Fruit fly (Drosophila melanogaster): ENCODE measurements around the gene CG1208.

CG1208 gene

dm6 chr3R:5791497-5791896 is 39.9 kb upstream of the CG1208 start, which contains the start of gene Hpf1 (continued):
- TF ChIP-seq Dek (tag; optimal IDR thresholded peaks at IDR 0.05), result peak; percentile 97
- peak; percentile 89 for TF ChIP-seq CG33557 (GFP tag; optimal IDR thresholded peaks at IDR 0.05)
- peak; percentile 96 for TF ChIP-seq CG14710 (tag; optimal IDR thresholded peaks at IDR 0.05)
- peak; percentile 97 for TF ChIP-seq da (GFP tag; optimal IDR thresholded peaks at IDR 0.05)
- peak; percentile 97 for TF ChIP-seq rib (GFP tag; IDR thresholded peaks at IDR 0.05)
- TF ChIP-seq jigr1 (GFP tag; IDR thresholded peaks at IDR 0.05), result peak; percentile 95
- peak; percentile 96 for TF ChIP-seq cwo (GFP tag; optimal IDR thresholded peaks at IDR 0.05)
- peak; percentile 98 for TF ChIP-seq CG9727 (GFP tag; optimal IDR thresholded peaks at IDR 0.05)
- no peak for TF ChIP-seq h (optimal IDR thresholded peaks at IDR 0.05)
- peak; percentile 91 for TF ChIP-seq CG8281 (tag; optimal IDR thresholded peaks at IDR 0.05)
- peak; percentile 96 for TF ChIP-seq CG8388 (GFP tag; optimal IDR thresholded peaks at IDR 0.05)
- peak; percentile 39 for TF ChIP-seq zf30C (GFP tag; optimal IDR thresholded peaks at IDR 0.05)
- no peak for TF ChIP-seq hbn (GFP tag; IDR thresholded peaks at IDR 0.05; ENCODE audit: partially characterized antibody)
- peak; percentile 93 for TF ChIP-seq CG6683 (GFP tag; optimal IDR thresholded peaks at IDR 0.05)
- peak; percentile 98 for TF ChIP-seq chif (GFP tag; optimal IDR thresholded peaks at IDR 0.05)
- peak; percentile 73 for TF ChIP-seq Dip2 (GFP tag; IDR thresholded peaks at IDR 0.05)
- peak; percentile 98 for TF ChIP-seq CG10209 (GFP tag; optimal IDR thresholded peaks at IDR 0.05)
- TF ChIP-seq maf-S (GFP tag; optimal IDR thresholded peaks at IDR 0.05), result peak; percentile 98
- TF ChIP-seq CG16779 (GFP tag; IDR thresholded peaks at IDR 0.05), result peak; percentile 96
- no peak for TF ChIP-seq sc (optimal IDR thresholded peaks at IDR 0.05)
- TF ChIP-seq sc (GFP tag; optimal IDR thresholded peaks at IDR 0.05), result peak; percentile 93
- peak; percentile 97 for TF ChIP-seq CG11247 (GFP tag; IDR thresholded peaks at IDR 0.05)
- TF ChIP-seq CG11723 (GFP tag; optimal IDR thresholded peaks at IDR 0.05), result peak; percentile 95
- TF ChIP-seq al (GFP tag; IDR thresholded peaks at IDR 0.05), result peak; percentile 98
- TF ChIP-seq odd (GFP tag; optimal IDR thresholded peaks at IDR 0.05), result peak; percentile 96
- peak; percentile 95 for TF ChIP-seq CG14050 (GFP tag; IDR thresholded peaks at IDR 0.05)
- peak; percentile 85; the same call in 2 of the 3 replicates for TF ChIP-seq CG2199 (GFP tag; IDR thresholded peaks at IDR 0.05)
- TF ChIP-seq CG6765 (GFP tag; optimal IDR thresholded peaks at IDR 0.05), result peak; percentile 98
- peak; percentile 97 for TF ChIP-seq HLH3B (GFP tag; IDR thresholded peaks at IDR 0.05)
- peak; percentile 96 for TF ChIP-seq CG14667 (GFP tag; IDR thresholded peaks at IDR 0.05)
- TF ChIP-seq CG32767 (GFP tag; IDR thresholded peaks at IDR 0.05), result peak; percentile 97
- peak; percentile 88 for TF ChIP-seq CG5180 (GFP tag; optimal IDR thresholded peaks at IDR 0.05)
- TF ChIP-seq CG15696 (tag; optimal IDR thresholded peaks at IDR 0.05), result peak; percentile 94
- TF ChIP-seq CHES-1-like (GFP tag; optimal IDR thresholded peaks at IDR 0.05), result peak; percentile 99
- no peak for TF ChIP-seq CG2129 (GFP tag; IDR thresholded peaks at IDR 0.05; ENCODE audit: partially characterized antibody)
- peak; percentile 97 for TF ChIP-seq repo (GFP tag; optimal IDR thresholded peaks at IDR 0.05)
- TF ChIP-seq jumu (GFP tag; optimal IDR thresholded peaks at IDR 0.05), result peak; percentile 98
- TF ChIP-seq Fer1 (GFP tag; optimal IDR thresholded peaks at IDR 0.05), result peak; percentile 99
- TF ChIP-seq Ada2b (GFP tag; IDR thresholded peaks at IDR 0.05), result peak; percentile 97
- TF ChIP-seq HHEX (GFP tag; optimal IDR thresholded peaks at IDR 0.05), result peak; percentile 98
- peak; percentile 98 for TF ChIP-seq Atf3 (GFP tag; optimal IDR thresholded peaks at IDR 0.05)
- peak; percentile 96 for TF ChIP-seq kay (GFP tag; optimal IDR thresholded peaks at IDR 0.05)
- peak; percentile 97 for TF ChIP-seq B-H1 (GFP tag; IDR thresholded peaks at IDR 0.05)
- TF ChIP-seq her (GFP tag; optimal IDR thresholded peaks at IDR 0.05), result peak; percentile 96
- TF ChIP-seq CG32772 (GFP tag; IDR thresholded peaks at IDR 0.05), result peak; percentile 97
